Worm (Caenorhabditis elegans) whole organism, L4 larva: ENCODE data around the gene arle-14.

Source experiments
- D1046.2 ChIP-seq: fragments of 200-800 bp; sonication (Bioruptor generic); IDR thresholded peaks from 2 replicates; pipeline ENCODE4 v1.3.6; 2022; ENCODE audit warnings: missing genetic modification characterization, missing compliant biosample characterization
- F49E8.2 ChIP-seq: sonication (generic microtip); optimal IDR thresholded peaks from 2 replicates; lab custom pipeline; 2016; ENCODE audit warnings: missing compliant biosample characterization, mild to moderate bottlenecking, missing genetic modification characterization, borderline replicate concordance
- R02D3.7 ChIP-seq: fragments of 150-350 bp; sonication (generic microtip); optimal IDR thresholded peaks from 3 replicates; lab custom pipeline; 2014; ENCODE audit warnings: missing biosample characterization, missing genetic modification characterization
- T26A8.4 ChIP-seq: fragments of 200-800 bp; sonication (Bioruptor generic); IDR thresholded peaks from 2 replicates; pipeline ENCODE4 v1.3.6; 2022; ENCODE audit warnings: missing genetic modification characterization, missing compliant biosample characterization
- Y105C5A.15 ChIP-seq: fragments of 200-800 bp; sonication (Bioruptor generic); IDR thresholded peaks from 2 replicates; pipeline ENCODE4 v1.3.6; 2022; ENCODE audit warnings: missing genetic modification characterization, missing compliant biosample characterization
- Y48G9A.11 ChIP-seq: fragments of 200-800 bp; sonication (Bioruptor generic); IDR thresholded peaks from 2 replicates; pipeline ENCODE4 v1.3.6; 2022; ENCODE audit warnings: missing genetic modification reagents, missing genetic modification characterization, missing compliant biosample characterization
- ZK546.5 ChIP-seq, 2 experiments: sonication (generic microtip); optimal IDR thresholded peaks; 2 replicates each; lab custom pipeline; 2017; ENCODE audit warnings: missing biosample characterization in 2 of 2, missing genetic modification characterization in 2 of 2
- aha-1 ChIP-seq: fragments of 150-350 bp; peaks from one replicate; lab custom pipeline; 2014; ENCODE audit warnings: missing biosample characterization, missing genetic modification characterization
- ama-1 ChIP-seq: fragments of 150-350 bp; optimal IDR thresholded peaks from 2 replicates; lab custom pipeline; 2014; ENCODE audit warnings: inconsistent platforms, mixed read lengths
- arid-1 ChIP-seq: fragments of 200-800 bp; sonication (Bioruptor generic); conservative IDR thresholded peaks from 2 replicates; pipeline ENCODE4 v1.3.6; 2022; ENCODE audit warnings: missing genetic modification reagents, missing genetic modification characterization, missing compliant biosample characterization
- ceh-44 ChIP-seq: fragments of 200-800 bp; sonication (Bioruptor generic); IDR thresholded peaks from 2 replicates; pipeline ENCODE4 v1.3.6; 2022; ENCODE audit warnings: missing genetic modification reagents, missing genetic modification characterization, missing compliant biosample characterization
- ceh-62 ChIP-seq: sonication (generic microtip); optimal IDR thresholded peaks from 2 replicates; lab custom pipeline; 2017; ENCODE audit warnings: missing biosample characterization, missing genetic modification characterization
- ctbp-1 ChIP-seq: fragments of 200-800 bp; sonication (Bioruptor generic); IDR thresholded peaks from 2 replicates; pipeline ENCODE4 v1.3.6; 2022; ENCODE audit warnings: missing genetic modification reagents, missing genetic modification characterization, missing compliant biosample characterization
- dmd-6 ChIP-seq: fragments of 200-800 bp; sonication (Bioruptor generic); IDR thresholded peaks from 2 replicates; pipeline ENCODE4 v1.3.6; 2022; ENCODE audit warnings: missing genetic modification reagents, missing genetic modification characterization, missing compliant biosample characterization
- dmd-8 ChIP-seq: fragments of 200-800 bp; sonication (Bioruptor generic); IDR thresholded peaks from 2 replicates; pipeline ENCODE4 v1.3.6; 2022; ENCODE audit warnings: missing genetic modification characterization, missing compliant biosample characterization
- dmd-9 ChIP-seq: fragments of 200-800 bp; sonication (Bioruptor generic); IDR thresholded peaks from 2 replicates; pipeline ENCODE4 v1.3.6; 2022; ENCODE audit warnings: missing genetic modification reagents, missing genetic modification characterization, missing compliant biosample characterization
- egl-43 ChIP-seq: fragments of 200-800 bp; sonication (Bioruptor generic); IDR thresholded peaks from 2 replicates; pipeline ENCODE4 v1.3.6; 2022; ENCODE audit warnings: missing genetic modification reagents, missing genetic modification characterization, missing compliant biosample characterization
- gei-8 ChIP-seq: fragments of 200-800 bp; sonication (Bioruptor generic); optimal IDR thresholded peaks from 2 replicates; lab custom pipeline; 2018; ENCODE audit warnings: mild to moderate bottlenecking, missing genetic modification characterization, missing compliant biosample characterization
- lim-7 ChIP-seq: fragments of 200-800 bp; sonication (Bioruptor generic); IDR thresholded peaks from 2 replicates; pipeline ENCODE4 v1.3.6; 2022; ENCODE audit warnings: missing genetic modification characterization, missing compliant biosample characterization
- lin-29 ChIP-seq: fragments of 200-800 bp; sonication (Bioruptor generic); IDR thresholded peaks from 2 replicates; pipeline ENCODE4 v1.3.6; 2022; ENCODE audit warnings: missing genetic modification reagents, missing genetic modification characterization, missing compliant biosample characterization
- lin-38 ChIP-seq: fragments of 200-800 bp; sonication (Bioruptor generic); IDR thresholded peaks from 2 replicates; pipeline ENCODE4 v1.3.6; 2022; ENCODE audit warnings: missing genetic modification reagents, missing genetic modification characterization, missing compliant biosample characterization
- lir-3 ChIP-seq: sonication (generic microtip); optimal IDR thresholded peaks from 2 replicates; lab custom pipeline; 2016; ENCODE audit warnings: mild to moderate bottlenecking, missing genetic modification characterization, missing compliant biosample characterization
- lsy-2 ChIP-seq, 2 experiments: fragments of 150-350 bp in 1 of 2; sonication (generic microtip) in 1 of 2; optimal IDR thresholded peaks; 2 replicates each; lab custom pipeline; 2014 to 2017; ENCODE audit warnings: missing biosample characterization in 2 of 2, missing genetic modification characterization in 2 of 2
- madf-9 ChIP-seq: fragments of 200-800 bp; sonication (Bioruptor generic); conservative IDR thresholded peaks from 2 replicates; pipeline ENCODE4 v1.3.6; 2022; ENCODE audit warnings: missing genetic modification reagents, missing genetic modification characterization, missing compliant biosample characterization
- mdl-1 ChIP-seq, 2 experiments: fragments of 150-350 bp in 1 of 2; sonication (generic microtip) in 1 of 2; optimal IDR thresholded peaks; 2 replicates each; lab custom pipeline; 2014 to 2017; ENCODE audit warnings: missing biosample characterization in 2 of 2, missing genetic modification characterization in 2 of 2
- mxl-2 ChIP-seq: fragments of 200-800 bp; sonication (Bioruptor generic); conservative IDR thresholded peaks from 2 replicates; pipeline ENCODE4 v1.3.6; 2022; ENCODE audit warnings: missing genetic modification reagents, missing genetic modification characterization, missing compliant biosample characterization
- nhr-102 ChIP-seq: sonication (generic microtip); optimal IDR thresholded peaks from 2 replicates; lab custom pipeline; 2016; ENCODE audit warnings: mild to moderate bottlenecking, missing genetic modification characterization, moderate library complexity, missing compliant biosample characterization
- nhr-41 ChIP-seq: fragments of 200-800 bp; sonication (Bioruptor generic); IDR thresholded peaks from 2 replicates; pipeline ENCODE4 v1.3.6; 2022; ENCODE audit warnings: missing genetic modification reagents, missing genetic modification characterization, missing compliant biosample characterization
- nhr-42 ChIP-seq: fragments of 200-800 bp; sonication (Bioruptor generic); IDR thresholded peaks from 2 replicates; pipeline ENCODE4 v1.3.6; 2022; ENCODE audit warnings: missing genetic modification characterization, missing compliant biosample characterization
- nhr-77 ChIP-seq: fragments of 150-350 bp; optimal IDR thresholded peaks from 2 replicates; lab custom pipeline; 2014; ENCODE audit warnings: missing biosample characterization, missing genetic modification characterization
- php-3 ChIP-seq: fragments of 200-800 bp; sonication (Bioruptor generic); IDR thresholded peaks from 2 replicates; pipeline ENCODE4 v1.3.6; 2022; ENCODE audit warnings: missing genetic modification reagents, missing genetic modification characterization, missing compliant biosample characterization
- sdz-12 ChIP-seq: fragments of 200-800 bp; sonication (Bioruptor generic); optimal IDR thresholded peaks from 2 replicates; lab custom pipeline; 2018; ENCODE audit warnings: mild to moderate bottlenecking, missing genetic modification characterization, missing compliant biosample characterization
- snpc-1.2 ChIP-seq: fragments of 200-800 bp; sonication (Bioruptor generic); IDR thresholded peaks from 2 replicates; pipeline ENCODE4 v1.3.6; 2022; ENCODE audit warnings: missing genetic modification reagents, missing genetic modification characterization, missing compliant biosample characterization
- spr-1 ChIP-seq: sonication (generic microtip); optimal IDR thresholded peaks from 2 replicates; lab custom pipeline; 2016; ENCODE audit warnings: mild to moderate bottlenecking, missing genetic modification characterization, missing compliant biosample characterization
- unc-130 ChIP-seq: sonication (generic microtip); optimal IDR thresholded peaks from 2 replicates; lab custom pipeline; 2016; ENCODE audit warnings: missing genetic modification reagents, missing genetic modification characterization, missing compliant biosample characterization
- unc-62 ChIP-seq, 3 experiments: fragments of 150-350 bp in 1 of 3; sonication (generic microtip); optimal IDR thresholded peaks in 2 of 3; peaks in 1 of 3; 1 replicate in 1 of 3; 2 replicates in 2 of 3; lab custom pipeline; 2014 to 2017; ENCODE audit warnings: missing biosample characterization in 3 of 3, missing genetic modification characterization in 3 of 3, missing genetic modification reagents in 3 of 3, missing genotype in 1 of 3
- zfp-2 ChIP-seq: sonication (generic microtip); optimal IDR thresholded peaks from 2 replicates; lab custom pipeline; 2016; ENCODE audit warnings: mild to moderate bottlenecking, missing genetic modification characterization, missing compliant biosample characterization
- zfp-3 ChIP-seq: fragments of 200-800 bp; sonication (Bioruptor generic); conservative IDR thresholded peaks from 2 replicates; pipeline ENCODE4 v1.3.6; 2022; ENCODE audit warnings: missing genetic modification reagents, missing genetic modification characterization, missing compliant biosample characterization
- ztf-11 ChIP-seq: fragments of 150-350 bp; optimal IDR thresholded peaks from 2 replicates; lab custom pipeline; 2014; ENCODE audit warnings: missing biosample characterization, missing genetic modification characterization

Gene arle-14

ce11 chrIII:5697963-5698730, 5.4 kb downstream of the arle-14 start, which contains the start of the genes lgg-3 and rgs-5 (continued):
- peak in 1 of 2 experiments; percentile 64 for TF ChIP-seq lsy-2 (tag; optimal IDR thresholded peaks at IDR 0.05; lab: Kevin White, UChicago)
- TF ChIP-seq, all 104 proteins: peak for 15

- TF ChIP-seq unc-62 (GFP tag; optimal IDR thresholded peaks at IDR 0.05 in 1 of 2; lab: Kevin White, UChicago) (no peak), unc-62 (tag; optimal IDR thresholded peaks at IDR 0.05; lab: Kevin White, UChicago) (no peak), nhr-77 (tag; lab: Kevin White, UChicago) (no peak), unc-130 (GFP tag; lab: Kevin White, UChicago) (no peak), mdl-1 (tag; optimal IDR thresholded peaks at IDR 0.05; lab: Kevin White, UChicago) (no peak), lin-38 (GFP tag; lab: Robert Waterston, UW) (no peak), nhr-42 (GFP tag; lab: Robert Waterston, UW) (no peak), dmd-6 (GFP tag; lab: Robert Waterston, UW) (no peak), T26A8.4 (GFP tag; lab: Robert Waterston, UW) (no peak), spr-1 (tag; lab: Kevin White, UChicago) (no peak), lsy-2 (tag; optimal IDR thresholded peaks at IDR 0.05; lab: Kevin White, UChicago) (no peak), nhr-41 (GFP tag; lab: Robert Waterston, UW) (no peak), madf-9 (no peak), ceh-62 (tag; lab: Kevin White, UChicago) (no peak), php-3 (GFP tag; lab: Robert Waterston, UW) (no peak), nhr-102 (tag; lab: Kevin White, UChicago) (no peak)
- TF ChIP-seq, all 104 proteins: peak for 0
These were observed 8.8 kb downstream of the arle-14 start for ce11 chrIII:5701491-5701890.

- no peak for TF ChIP-seq lir-3 (tag; lab: Kevin White, UChicago)
- TF ChIP-seq lim-7 (GFP tag; lab: Robert Waterston, UW): 0 out of 2 replicates have a peak, but pooled peaks have one; percentile 6
- peak; percentile 70 for TF ChIP-seq arid-1 (GFP tag; lab: Robert Waterston, UW)
- TF ChIP-seq dmd-8 (GFP tag; lab: Robert Waterston, UW): 0 out of 2 replicates have a peak, but pooled peaks have one; percentile 19
- no peak for TF ChIP-seq mxl-2 (GFP tag; lab: Robert Waterston, UW)
- TF ChIP-seq unc-130 (GFP tag; lab: Kevin White, UChicago): peak; percentile 5
- TF ChIP-seq ZK546.5 (tag; optimal IDR thresholded peaks at IDR 0.05; lab: Kevin White, UChicago): no peak
- TF ChIP-seq zfp-3 (GFP tag; lab: Robert Waterston, UW): 0 out of 2 replicates have a peak, but pooled peaks have one; percentile 12
- TF ChIP-seq zfp-2 (tag; lab: Kevin White, UChicago): no peak
- TF ChIP-seq D1046.2 (GFP tag; lab: Robert Waterston, UW): no peak
- no peak for TF ChIP-seq sdz-12 (GFP tag; lab: Kevin White, UChicago)
- peak; percentile 35; the same call in 1 of the 2 replicates for TF ChIP-seq ctbp-1
- TF ChIP-seq R02D3.7 (tag; lab: Kevin White, UChicago): peak; percentile 20
- TF ChIP-seq gei-8 (GFP tag; lab: Kevin White, UChicago): no peak
- TF ChIP-seq ceh-44: no peak
- TF ChIP-seq Y48G9A.11 (GFP tag; lab: Robert Waterston, UW): peak; percentile 33; the same call in 1 of the 2 replicates
- TF ChIP-seq ama-1: peak; percentile 51
- TF ChIP-seq F49E8.2 (tag; lab: Kevin White, UChicago): peak; percentile 70
- no peak for TF ChIP-seq spr-1 (tag; lab: Kevin White, UChicago)
- TF ChIP-seq aha-1 (tag; lab: Kevin White, UChicago): peak; percentile 59
- no peak for TF ChIP-seq ztf-11 (tag; lab: Kevin White, UChicago)
- TF ChIP-seq egl-43 (GFP tag; lab: Robert Waterston, UW): no peak
- peak; percentile 3; the same call in 1 of the 2 replicates for TF ChIP-seq Y105C5A.15 (GFP tag; lab: Robert Waterston, UW)
- TF ChIP-seq dmd-9 (GFP tag; lab: Robert Waterston, UW): no peak
- TF ChIP-seq lin-29 (GFP tag; lab: Robert Waterston, UW): no peak
- TF ChIP-seq lin-38 (GFP tag; lab: Robert Waterston, UW): peak; percentile 48
- peak; percentile 48; the same call in 1 of the 2 replicates for TF ChIP-seq snpc-1.2
- peak in 1 of 2 experiments; percentile 72 for TF ChIP-seq unc-62 (GFP tag; optimal IDR thresholded peaks at IDR 0.05 in 1 of 2; lab: Kevin White, UChicago)
- TF ChIP-seq unc-62 (tag; optimal IDR thresholded peaks at IDR 0.05; lab: Kevin White, UChicago): no peak
These were observed 12.7 kb downstream of the arle-14 start, which contains the start of gene swp-1 for ce11 chrIII:5705228-5705888. Gene swp-1, minus strand, starts transcription at chrIII:5705525.
